Worm (Caenorhabditis elegans) whole organism, L4 larva: ENCODE measurements around the gene T25C12.3.
A peak's percentile ranks its signal among the peaks of the same experiment; 100 is the strongest.

ENCODE experiments used
- F10B5.3 ChIP-seq: sonication (generic microtip); optimal IDR thresholded peaks from 2 replicates; lab custom pipeline; 2016; ENCODE audit warnings: mild to moderate bottlenecking, missing genetic modification characterization, missing compliant biosample characterization
- F26F4.8 ChIP-seq: fragments of 200-800 bp; sonication (Bioruptor generic); conservative IDR thresholded peaks from 2 replicates; pipeline ENCODE4 v1.3.6; 2022; ENCODE audit warnings: missing genetic modification characterization, missing compliant biosample characterization
- T20F7.1 ChIP-seq: fragments of 200-800 bp; sonication (Bioruptor generic); optimal IDR thresholded peaks from 2 replicates; lab custom pipeline; 2018; ENCODE audit warnings: mild to moderate bottlenecking, missing genetic modification characterization, missing compliant biosample characterization
- Y48G9A.11 ChIP-seq: fragments of 200-800 bp; sonication (Bioruptor generic); IDR thresholded peaks from 2 replicates; pipeline ENCODE4 v1.3.6; 2022; ENCODE audit warnings: missing genetic modification reagents, missing genetic modification characterization, missing compliant biosample characterization
- ZK337.2 ChIP-seq: fragments of 200-800 bp; sonication (Bioruptor generic); IDR thresholded peaks from 2 replicates; pipeline ENCODE4 v1.3.6; 2022; ENCODE audit warnings: missing genetic modification reagents, missing genetic modification characterization, missing compliant biosample characterization
- ZK546.5 ChIP-seq, 2 experiments: sonication (generic microtip); optimal IDR thresholded peaks; 2 replicates each; lab custom pipeline; 2017; ENCODE audit warnings: missing biosample characterization in 2 of 2, missing genetic modification characterization in 2 of 2
- aha-1 ChIP-seq: fragments of 150-350 bp; peaks from one replicate; lab custom pipeline; 2014; ENCODE audit warnings: missing biosample characterization, missing genetic modification characterization
- arid-1 ChIP-seq: fragments of 200-800 bp; sonication (Bioruptor generic); conservative IDR thresholded peaks from 2 replicates; pipeline ENCODE4 v1.3.6; 2022; ENCODE audit warnings: missing genetic modification reagents, missing genetic modification characterization, missing compliant biosample characterization
- attf-4 ChIP-seq: sonication (generic microtip); optimal IDR thresholded peaks from 3 replicates; lab custom pipeline; 2017; ENCODE audit warnings: missing biosample characterization, missing genetic modification characterization
- ceh-44 ChIP-seq: fragments of 200-800 bp; sonication (Bioruptor generic); IDR thresholded peaks from 2 replicates; pipeline ENCODE4 v1.3.6; 2022; ENCODE audit warnings: missing genetic modification reagents, missing genetic modification characterization, missing compliant biosample characterization
- ctbp-1 ChIP-seq: fragments of 200-800 bp; sonication (Bioruptor generic); IDR thresholded peaks from 2 replicates; pipeline ENCODE4 v1.3.6; 2022; ENCODE audit warnings: missing genetic modification reagents, missing genetic modification characterization, missing compliant biosample characterization
- daf-12 ChIP-seq: fragments of 150-350 bp; optimal IDR thresholded peaks from 2 replicates; lab custom pipeline; 2014; ENCODE audit warnings: missing biosample characterization, missing genetic modification reagents, missing genetic modification characterization
- daf-16 ChIP-seq, 3 experiments: sonication (generic microtip); optimal IDR thresholded peaks; 2 replicates each; lab custom pipeline; 2016 to 2017; ENCODE audit warnings: missing genetic modification characterization in 3 of 3, missing genetic modification reagents in 3 of 3, mild to moderate bottlenecking in 2 of 3, missing compliant biosample characterization in 2 of 3, missing biosample characterization in 1 of 3, moderate library complexity in 1 of 3
- daf-8 ChIP-seq: fragments of 200-800 bp; sonication (Bioruptor generic); IDR thresholded peaks from 2 replicates; pipeline ENCODE4 v1.3.6; 2022; ENCODE audit warnings: missing genetic modification characterization, missing compliant biosample characterization
- dpl-1 ChIP-seq: fragments of 150-350 bp; optimal IDR thresholded peaks from 2 replicates; lab custom pipeline; 2014; ENCODE audit warnings: missing biosample characterization, missing genetic modification reagents, missing genetic modification characterization
- egl-27 ChIP-seq: sonication (generic microtip); optimal IDR thresholded peaks from 3 replicates; lab custom pipeline; 2017; ENCODE audit warnings: missing biosample characterization, missing genetic modification reagents, missing genetic modification characterization
- fkh-10 ChIP-seq: fragments of 150-350 bp; optimal IDR thresholded peaks from 2 replicates; lab custom pipeline; 2014; ENCODE audit warnings: missing biosample characterization, missing genetic modification reagents, missing genetic modification characterization
- hlh-30 ChIP-seq: sonication (generic microtip); optimal IDR thresholded peaks from 2 replicates; lab custom pipeline; 2017; ENCODE audit warnings: antibody characterized with exemption, mild to moderate bottlenecking, missing genetic modification characterization, missing compliant biosample characterization; ENCODE audit not compliant: insufficient read depth
- hmg-1.1 ChIP-seq: fragments of 200-800 bp; sonication (Bioruptor generic); IDR thresholded peaks from 2 replicates; pipeline ENCODE4 v1.3.6; 2022; ENCODE audit warnings: missing genetic modification reagents, missing genetic modification characterization, missing compliant biosample characterization
- lim-7 ChIP-seq: fragments of 200-800 bp; sonication (Bioruptor generic); IDR thresholded peaks from 2 replicates; pipeline ENCODE4 v1.3.6; 2022; ENCODE audit warnings: missing genetic modification characterization, missing compliant biosample characterization
- lin-13 ChIP-seq: fragments of 150-350 bp; optimal IDR thresholded peaks from 2 replicates; lab custom pipeline; 2014; ENCODE audit warnings: missing biosample characterization, missing genetic modification reagents, missing genetic modification characterization
- lin-29 ChIP-seq: fragments of 200-800 bp; sonication (Bioruptor generic); IDR thresholded peaks from 2 replicates; pipeline ENCODE4 v1.3.6; 2022; ENCODE audit warnings: missing genetic modification reagents, missing genetic modification characterization, missing compliant biosample characterization
- madf-9 ChIP-seq: fragments of 200-800 bp; sonication (Bioruptor generic); conservative IDR thresholded peaks from 2 replicates; pipeline ENCODE4 v1.3.6; 2022; ENCODE audit warnings: missing genetic modification reagents, missing genetic modification characterization, missing compliant biosample characterization
- mep-1 ChIP-seq: fragments of 150-350 bp; sonication (generic microtip); optimal IDR thresholded peaks from 3 replicates; lab custom pipeline; 2014; ENCODE audit warnings: missing biosample characterization, missing genetic modification characterization
- mes-2 ChIP-seq: sonication (generic microtip); optimal IDR thresholded peaks from 2 replicates; lab custom pipeline; 2016; ENCODE audit warnings: missing genotype, mild to moderate bottlenecking, missing genetic modification characterization, missing compliant biosample characterization; ENCODE audit not compliant: poor library complexity, severe bottlenecking
- nhr-102 ChIP-seq: sonication (generic microtip); optimal IDR thresholded peaks from 2 replicates; lab custom pipeline; 2016; ENCODE audit warnings: mild to moderate bottlenecking, missing genetic modification characterization, moderate library complexity, missing compliant biosample characterization
- nhr-11 ChIP-seq: fragments of 150-350 bp; optimal IDR thresholded peaks from 2 replicates; lab custom pipeline; 2014; ENCODE audit warnings: missing biosample characterization, missing genetic modification characterization
- nhr-237 ChIP-seq: sonication (generic microtip); optimal IDR thresholded peaks from 2 replicates; lab custom pipeline; 2017; ENCODE audit warnings: missing biosample characterization, missing genetic modification characterization
- nhr-28 ChIP-seq: fragments of 150-350 bp; optimal IDR thresholded peaks from 2 replicates; lab custom pipeline; 2014; ENCODE audit warnings: missing biosample characterization, missing genetic modification characterization
- nhr-41 ChIP-seq: fragments of 200-800 bp; sonication (Bioruptor generic); IDR thresholded peaks from 2 replicates; pipeline ENCODE4 v1.3.6; 2022; ENCODE audit warnings: missing genetic modification reagents, missing genetic modification characterization, missing compliant biosample characterization
- nhr-76 ChIP-seq: fragments of 150-350 bp; optimal IDR thresholded peaks from 2 replicates; lab custom pipeline; 2014; ENCODE audit warnings: missing biosample characterization, missing genetic modification characterization
- pha-4 ChIP-seq, 2 experiments: fragments of 150-350 bp in 1 of 2; fragments of 200-800 bp in 1 of 2; sonication (Bioruptor generic) in 1 of 2; IDR thresholded peaks in 1 of 2; optimal IDR thresholded peaks in 1 of 2; 2 replicates each; pipeline versions ENCODE4 v1.3.6 to Lab custom; 2014 to 2022; ENCODE audit warnings: missing genetic modification characterization in 2 of 2, missing genetic modification reagents in 2 of 2, missing biosample characterization in 1 of 2, missing compliant biosample characterization in 1 of 2
- pqm-1 ChIP-seq: sonication (generic microtip); optimal IDR thresholded peaks from 2 replicates; lab custom pipeline; 2017; ENCODE audit warnings: missing biosample characterization, missing genetic modification characterization
- set-16 ChIP-seq: fragments of 200-800 bp; sonication (Bioruptor generic); IDR thresholded peaks from 2 replicates; pipeline ENCODE4 v1.3.6; 2022; ENCODE audit warnings: missing genetic modification reagents, missing genetic modification characterization, missing compliant biosample characterization
- snpc-1.2 ChIP-seq: fragments of 200-800 bp; sonication (Bioruptor generic); IDR thresholded peaks from 2 replicates; pipeline ENCODE4 v1.3.6; 2022; ENCODE audit warnings: missing genetic modification reagents, missing genetic modification characterization, missing compliant biosample characterization
- snpc-4 ChIP-seq: fragments of 150-350 bp; optimal IDR thresholded peaks from 2 replicates; lab custom pipeline; 2014; ENCODE audit warnings: missing biosample characterization, missing genetic modification characterization
- spr-3 ChIP-seq: fragments of 200-800 bp; sonication (Bioruptor generic); optimal IDR thresholded peaks from 2 replicates; lab custom pipeline; 2018; ENCODE audit warnings: mild to moderate bottlenecking, missing genetic modification characterization, missing compliant biosample characterization
- tag-97 ChIP-seq: fragments of 200-800 bp; sonication (Bioruptor generic); IDR thresholded peaks from 2 replicates; pipeline ENCODE4 v1.3.6; 2022; ENCODE audit warnings: missing genetic modification characterization, missing compliant biosample characterization
- unc-39 ChIP-seq: sonication (generic microtip); optimal IDR thresholded peaks from 2 replicates; lab custom pipeline; 2017; ENCODE audit warnings: missing biosample characterization, missing genetic modification characterization
- vab-7 ChIP-seq: fragments of 200-800 bp; sonication (Bioruptor generic); IDR thresholded peaks from 2 replicates; pipeline ENCODE4 v1.3.6; 2022; ENCODE audit warnings: missing genetic modification reagents, missing genetic modification characterization, missing compliant biosample characterization
- zfp-2 ChIP-seq: sonication (generic microtip); optimal IDR thresholded peaks from 2 replicates; lab custom pipeline; 2016; ENCODE audit warnings: mild to moderate bottlenecking, missing genetic modification characterization, missing compliant biosample characterization

T25C12.3 gene

DNA sequence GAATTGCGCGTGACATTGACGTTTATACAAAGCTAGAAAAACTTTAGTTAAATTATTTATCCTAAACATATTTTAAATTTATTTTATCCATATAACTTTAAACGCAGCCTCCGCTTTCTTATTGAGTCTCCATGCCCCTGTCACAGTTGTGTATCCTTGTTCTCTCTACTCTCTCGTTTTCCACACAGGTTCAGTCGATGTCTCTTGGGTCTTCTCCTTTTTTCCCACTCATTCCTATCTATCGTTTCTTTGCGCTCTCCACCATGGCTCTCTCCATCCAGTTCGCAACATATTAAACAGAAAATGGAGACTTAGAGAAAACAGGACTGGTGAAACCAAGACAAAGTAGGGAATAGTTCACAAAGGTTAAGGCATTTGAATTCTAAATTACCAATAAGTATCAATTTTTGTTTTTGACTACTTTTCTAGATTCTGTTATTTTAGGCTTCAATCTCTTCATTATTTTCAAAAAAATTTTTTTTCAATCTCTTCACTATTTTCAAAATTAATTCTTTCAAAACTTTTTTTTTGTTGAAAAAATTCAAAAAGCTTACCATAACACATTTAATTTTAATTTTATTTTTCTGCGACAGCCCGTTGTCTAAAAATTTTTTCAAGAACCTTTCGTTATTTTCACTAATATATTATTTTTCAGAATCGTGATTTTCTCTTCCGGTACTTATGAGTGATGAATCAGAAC is 22.4 kb upstream of the T25C12.3 start, which contains the start of gene sdc-2 (continued):
- TF ChIP-seq snpc-4 (no peak), pqm-1 (tag; lab: Kevin White, UChicago) (no peak), hlh-30 (tag; lab: Kevin White, UChicago) (peak; percentile 80), F26F4.8 (no peak), ceh-44 (GFP tag; lab: Robert Waterston, UW) (no peak), fkh-10 (GFP tag; lab: Kevin White, UChicago) (peak; percentile 61), nhr-11 (tag; lab: Kevin White, UChicago) (peak; percentile 75), dpl-1 (GFP tag; lab: Kevin White, UChicago) (peak; percentile 39), egl-27 (no peak), lim-7 (GFP tag; lab: Robert Waterston, UW) (no peak), nhr-237 (tag; lab: Kevin White, UChicago) (peak; percentile 20), daf-8 (GFP tag; lab: Robert Waterston, UW) (no peak), Y48G9A.11 (GFP tag; lab: Robert Waterston, UW) (no peak), attf-4 (no peak), unc-39 (tag; lab: Kevin White, UChicago) (no peak), set-16 (GFP tag; lab: Robert Waterston, UW) (no peak), pha-4 (GFP tag; IDR thresholded peaks at IDR 0.05; lab: Robert Waterston, UW) (no peak; the same call in none of the 2 replicates), pha-4 (tag; optimal IDR thresholded peaks at IDR 0.05; lab: Kevin White, UChicago) (peak; percentile 83), aha-1 (tag; lab: Kevin White, UChicago) (peak; percentile 97), madf-9 (GFP tag; lab: Robert Waterston, UW) (peak; percentile 26; the same call in 1 of the 2 replicates), arid-1 (GFP tag; lab: Robert Waterston, UW) (peak; percentile 48; the same call in 1 of the 2 replicates), nhr-28 (tag; lab: Kevin White, UChicago) (peak; percentile 83), hmg-1.1 (GFP tag; lab: Robert Waterston, UW) (peak; percentile 90), daf-12 (tag; lab: Kevin White, UChicago) (no peak), zfp-2 (tag; lab: Kevin White, UChicago) (no peak), F10B5.3 (tag; lab: Kevin White, UChicago) (peak; percentile 30), ZK337.2 (no peak), snpc-1.2 (GFP tag; lab: Robert Waterston, UW) (no peak), nhr-76 (tag; lab: Kevin White, UChicago) (no peak), ZK546.5 (tag; optimal IDR thresholded peaks at IDR 0.05; lab: Kevin White, UChicago) (no peak), tag-97 (GFP tag; lab: Robert Waterston, UW) (no peak), ctbp-1 (GFP tag; lab: Robert Waterston, UW) (peak; percentile 53; the same call in 1 of the 2 replicates), spr-3 (GFP tag; lab: Kevin White, UChicago) (no peak), daf-16 (GFP tag; optimal IDR thresholded peaks at IDR 0.05; lab: Kevin White, UChicago) (peak in 1 of 2 experiments; percentile 82), daf-16 (tag; optimal IDR thresholded peaks at IDR 0.05; lab: Kevin White, UChicago) (peak; percentile 87), nhr-41 (GFP tag; lab: Robert Waterston, UW) (no peak; the same call in 1 of the 2 replicates), lin-29 (GFP tag; lab: Robert Waterston, UW) (no peak), mes-2 (tag; lab: Kevin White, UChicago) (peak; percentile 88), T20F7.1 (GFP tag; lab: Kevin White, UChicago) (no peak), lin-13 (GFP tag; lab: Kevin White, UChicago) (peak; percentile 79), vab-7 (peak; percentile 53; the same call in 1 of the 2 replicates), nhr-102 (tag; lab: Kevin White, UChicago) (peak; percentile 91), mep-1 (tag; lab: Kevin White, UChicago) (peak; percentile 97)
